Fruit fly (Drosophila melanogaster): ENCODE data around the gene qtc.

DNA sequence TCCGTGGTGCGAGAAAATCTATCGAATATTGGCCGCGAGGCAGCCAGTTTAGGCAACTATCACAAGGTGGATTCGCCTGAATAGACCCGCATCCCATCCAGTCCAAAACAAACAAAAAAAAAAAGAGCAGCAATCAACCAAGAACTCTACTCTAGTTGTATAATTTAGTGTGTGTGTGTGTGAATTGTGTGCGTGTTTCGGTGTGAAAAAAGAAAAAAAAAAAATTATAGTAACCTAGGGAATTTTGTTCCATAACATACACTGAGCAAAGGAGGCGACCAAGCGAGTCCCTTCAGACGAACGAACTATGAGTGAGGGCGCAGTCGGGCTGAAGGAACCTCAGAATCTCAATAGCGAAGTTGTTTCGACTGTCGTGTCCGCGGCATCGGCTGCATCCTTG, 14.4 kb upstream of the qtc start:
- TF ChIP-seq CG8478 (optimal IDR thresholded peaks at IDR 0.05) (no peak), CTCF (optimal IDR thresholded peaks at IDR 0.05) (no peak)

All from S2 (cell line).